Worm (Caenorhabditis elegans): ENCODE measurements around the gene F35E8.1.

DNA sequence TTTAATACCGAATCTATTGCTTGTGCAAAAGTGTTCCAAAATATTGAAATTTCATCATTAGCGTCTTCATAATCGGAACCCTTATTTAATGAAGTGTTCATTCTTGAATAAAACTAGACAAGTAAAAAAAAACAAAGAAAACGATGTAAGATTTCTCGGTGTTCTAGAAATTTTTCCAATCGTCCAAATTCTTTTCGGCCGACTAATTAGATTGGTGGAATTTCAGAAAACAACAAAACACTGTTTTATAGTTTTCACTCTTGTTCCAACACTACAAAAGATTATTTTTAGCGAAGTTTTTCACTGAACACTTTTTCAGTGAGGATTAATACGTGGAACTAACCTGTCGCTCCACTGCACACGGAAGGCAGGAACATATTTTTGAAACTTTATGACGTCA is 47.3 kb upstream of the F35E8.1 start, which contains the start of gene srw-56:
- TF ChIP-seq fkh-10 (GFP tag; optimal IDR thresholded peaks at IDR 0.05) (no peak), ceh-16 (tag; optimal IDR thresholded peaks at IDR 0.05) (no peak), snpc-4 (tag; optimal IDR thresholded peaks at IDR 0.05) (no peak), nhr-11 (tag; optimal IDR thresholded peaks at IDR 0.05) (no peak), nhr-237 (tag; optimal IDR thresholded peaks at IDR 0.05) (no peak), ceh-28 (tag; optimal IDR thresholded peaks at IDR 0.05) (no peak), nhr-28 (tag; optimal IDR thresholded peaks at IDR 0.05) (no peak), daf-12 (tag; optimal IDR thresholded peaks at IDR 0.05) (no peak), ztf-4 (tag; optimal IDR thresholded peaks at IDR 0.05) (no peak), ztf-11 (tag; optimal IDR thresholded peaks at IDR 0.05) (no peak)

Measured in whole organism, L3 larva.